Worm (Caenorhabditis elegans): ENCODE results near the gene ceh-87.
"Not testable (repeated sequence)": the region's sequence is repeated elsewhere in the genome, so short reads cannot be mapped to it uniquely, and the experiment has no call there.

Gene ceh-87

DNA sequence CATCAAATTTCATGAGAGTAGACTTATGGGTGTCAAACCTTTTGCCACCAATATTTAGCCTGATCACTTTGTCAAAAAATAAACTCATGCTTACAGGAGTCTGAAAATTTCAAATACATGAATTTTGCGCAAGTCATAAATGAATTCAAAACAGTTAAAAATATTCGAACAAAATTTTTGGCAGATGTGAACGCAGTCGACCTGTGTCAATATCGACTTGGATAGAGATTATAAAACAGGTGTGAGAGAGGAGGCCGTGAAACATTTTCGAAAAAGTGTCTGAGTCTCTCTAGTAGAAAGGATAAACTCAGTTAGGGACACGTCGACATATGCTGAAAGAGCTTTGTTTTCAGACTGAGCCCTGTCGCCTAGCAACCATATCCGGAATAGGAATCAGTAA is 37.4 kb downstream of the ceh-87 start, which contains the start of gene F22E5.12:
TSS of gene F22E5.12 (minus strand) at position 101 of the 400 bp plus-strand sequence.
- not testable (repeated sequence) for TF ChIP-seq ztf-29, tab-1, flt-1 (GFP tag; IDR thresholded peaks at IDR 0.05)

DNA sequence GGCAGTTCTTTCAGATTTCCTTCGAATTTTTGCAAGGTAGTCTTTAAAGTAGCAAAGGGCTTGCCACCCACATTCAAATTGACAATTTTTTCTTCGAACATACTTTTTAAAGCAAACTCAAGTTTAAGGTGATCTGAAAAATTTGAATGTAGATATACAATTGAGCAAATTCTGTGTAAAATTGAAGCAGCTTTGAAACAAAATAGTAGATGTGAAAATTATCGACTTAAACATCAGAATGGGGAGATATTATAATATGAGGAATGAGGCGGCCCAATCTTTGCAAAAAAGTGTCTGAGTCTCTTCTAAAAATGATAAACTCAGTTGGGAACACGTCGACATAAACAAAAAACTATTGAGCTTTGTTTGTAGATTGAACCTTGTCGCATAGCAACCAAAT is 39.6 kb downstream of the ceh-87 start, which contains the start of gene F22E5.11:
TSS of gene F22E5.11 (minus strand) at position 101 of the 400 bp plus-strand sequence.
- TF ChIP-seq tab-1 (GFP tag; IDR thresholded peaks at IDR 0.05) (no peak), ztf-23 (GFP tag; IDR thresholded peaks at IDR 0.05) (no peak), cog-1 (tag; optimal IDR thresholded peaks at IDR 0.05) (no peak), T22C8.4 (GFP tag; IDR thresholded peaks at IDR 0.05) (no peak), flt-1 (GFP tag; IDR thresholded peaks at IDR 0.05) (no peak), med-1 (GFP tag; optimal IDR thresholded peaks at IDR 0.05; ENCODE audit: insufficient read depth) (no peak), klf-2 (GFP tag; conservative IDR thresholded peaks at IDR 0.05) (no peak), ztf-29 (GFP tag; IDR thresholded peaks at IDR 0.05) (no peak), ref-1 (GFP tag; conservative IDR thresholded peaks at IDR 0.05) (no peak)

DNA sequence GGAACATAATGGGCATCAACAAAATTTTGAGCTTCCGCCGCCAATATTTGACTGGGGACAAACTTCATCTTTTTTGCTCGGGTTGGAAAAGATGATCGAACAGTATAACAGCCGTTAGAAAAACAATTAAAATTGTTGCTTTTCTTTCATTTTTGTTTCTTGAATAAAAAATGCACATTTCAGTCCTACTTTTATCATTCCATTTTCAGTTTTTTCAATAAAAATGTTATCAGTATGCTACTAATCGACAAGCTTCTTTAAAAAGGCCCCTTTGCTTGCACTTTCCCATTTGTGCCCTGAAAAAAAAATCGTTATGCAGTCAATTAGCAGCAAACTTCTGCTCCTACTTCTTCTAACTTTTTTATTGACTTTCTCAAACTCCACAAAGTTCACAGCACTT is 42.3 kb downstream of the ceh-87 start, which contains the start of gene F22E5.7:
TSS of gene F22E5.7 (plus strand) at position 301 of the 400 bp plus-strand sequence.
- TF ChIP-seq tab-1 (GFP tag; IDR thresholded peaks at IDR 0.05) (no peak), klf-2 (GFP tag; conservative IDR thresholded peaks at IDR 0.05) (no peak), flt-1 (GFP tag; IDR thresholded peaks at IDR 0.05) (no peak), T22C8.4 (GFP tag; IDR thresholded peaks at IDR 0.05) (no peak), med-1 (GFP tag; optimal IDR thresholded peaks at IDR 0.05; ENCODE audit: insufficient read depth) (no peak), ztf-23 (GFP tag; IDR thresholded peaks at IDR 0.05) (no peak), ref-1 (GFP tag; conservative IDR thresholded peaks at IDR 0.05) (no peak), cog-1 (tag; optimal IDR thresholded peaks at IDR 0.05) (no peak), ztf-29 (GFP tag; IDR thresholded peaks at IDR 0.05) (no peak)

DNA sequence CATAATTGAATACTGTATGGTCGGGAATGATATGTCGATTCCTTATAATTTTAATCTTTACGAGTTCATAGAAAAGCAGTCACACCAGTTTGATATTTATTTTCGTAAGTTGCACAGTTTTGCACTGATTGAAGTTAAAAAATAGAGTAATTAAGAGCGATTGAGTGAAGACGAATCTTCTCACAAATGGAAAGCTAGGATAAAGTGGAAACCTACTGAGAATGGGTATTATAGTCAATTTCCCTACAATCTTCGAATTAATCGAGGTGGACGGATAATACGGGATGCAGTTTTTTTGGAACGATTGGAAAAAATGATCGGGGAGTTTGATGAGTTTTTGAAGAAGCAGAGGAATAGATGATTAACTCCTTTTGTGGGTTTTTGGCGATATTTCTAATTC is 43.1 kb downstream of the ceh-87 start, which contains the start of gene F22E5.23:
TSS of gene F22E5.23 (plus strand) at position 301 of the 400 bp plus-strand sequence.
- TF ChIP-seq med-1 (GFP tag; optimal IDR thresholded peaks at IDR 0.05; ENCODE audit: insufficient read depth) (no peak), cog-1 (tag; optimal IDR thresholded peaks at IDR 0.05) (no peak)

DNA sequence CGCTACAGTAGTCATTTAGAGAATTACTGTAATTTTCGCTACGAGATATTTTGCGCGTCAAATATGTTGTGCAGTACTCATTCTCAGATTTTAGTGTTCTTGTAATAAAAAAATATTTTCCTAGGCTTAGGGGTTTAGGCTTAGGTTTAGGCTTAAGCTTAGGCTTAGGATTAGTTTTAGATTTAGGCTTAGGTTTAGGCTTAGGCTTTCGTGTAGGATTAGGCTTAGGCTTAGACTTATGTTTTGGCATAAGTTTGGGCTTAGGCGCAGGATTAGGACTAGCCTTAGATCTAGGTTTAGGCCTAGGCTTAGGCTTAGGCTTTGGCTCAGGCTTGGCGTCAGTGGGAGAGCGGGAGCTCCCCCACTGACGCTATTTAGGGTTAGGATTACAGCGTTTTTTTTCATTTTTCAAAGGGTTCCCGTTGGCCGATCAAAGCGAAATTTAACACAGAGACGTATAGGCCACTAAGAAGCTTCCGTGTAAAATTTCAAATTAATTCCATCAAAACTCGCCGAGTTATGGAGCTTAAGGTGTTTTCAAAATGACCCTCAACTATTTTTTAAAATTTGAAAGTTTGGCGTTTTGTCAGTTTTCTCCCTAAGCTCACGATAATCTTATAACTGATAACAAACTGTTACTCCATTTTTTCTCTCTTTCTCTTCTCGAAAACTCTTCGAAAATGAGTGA is 44.6 kb downstream of the ceh-87 start, which contains the start of gene F22E5.8:
TSS of gene F22E5.8 (plus strand) at position 638 of the 688 bp plus-strand sequence.
- TF ChIP-seq T22C8.4 (GFP tag; IDR thresholded peaks at IDR 0.05); ztf-29 (GFP tag; IDR thresholded peaks at IDR 0.05); klf-2 (GFP tag; conservative IDR thresholded peaks at IDR 0.05): not testable (repeated sequence)

DNA sequence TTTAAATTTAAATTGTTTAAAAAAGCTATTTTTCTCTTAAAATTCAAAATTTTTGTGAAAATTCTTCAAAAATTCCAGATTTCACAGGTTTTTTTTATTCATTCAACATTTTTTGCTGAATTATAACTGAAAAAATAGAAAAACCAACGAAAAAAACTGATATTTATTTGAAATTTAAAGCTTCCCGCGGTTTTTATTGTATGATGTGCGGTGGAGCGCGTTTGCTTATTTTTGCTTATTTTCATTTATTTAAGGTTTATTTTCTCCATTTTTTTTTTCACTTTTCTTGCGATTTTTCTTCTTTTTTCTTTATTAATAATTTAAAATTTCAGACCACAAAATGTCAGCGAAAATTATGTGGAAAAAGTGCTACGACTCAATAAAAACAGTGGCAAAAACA is 46.0 kb downstream of the ceh-87 start, which contains the start of gene F22E5.9:
TSS of gene F22E5.9 (plus strand) at position 327 of the 400 bp plus-strand sequence.
- no peak for TF ChIP-seq tab-1 (GFP tag; IDR thresholded peaks at IDR 0.05)
- no peak for TF ChIP-seq cog-1 (tag; optimal IDR thresholded peaks at IDR 0.05)
- TF ChIP-seq ref-1 (GFP tag; conservative IDR thresholded peaks at IDR 0.05): no peak
- TF ChIP-seq med-1 (GFP tag; optimal IDR thresholded peaks at IDR 0.05; ENCODE audit: insufficient read depth): no peak
- no peak for TF ChIP-seq T22C8.4 (GFP tag; IDR thresholded peaks at IDR 0.05)
- no peak for TF ChIP-seq ztf-23 (GFP tag; IDR thresholded peaks at IDR 0.05)
- no peak for TF ChIP-seq ztf-29 (GFP tag; IDR thresholded peaks at IDR 0.05)
- no peak for TF ChIP-seq flt-1 (GFP tag; IDR thresholded peaks at IDR 0.05)

DNA sequence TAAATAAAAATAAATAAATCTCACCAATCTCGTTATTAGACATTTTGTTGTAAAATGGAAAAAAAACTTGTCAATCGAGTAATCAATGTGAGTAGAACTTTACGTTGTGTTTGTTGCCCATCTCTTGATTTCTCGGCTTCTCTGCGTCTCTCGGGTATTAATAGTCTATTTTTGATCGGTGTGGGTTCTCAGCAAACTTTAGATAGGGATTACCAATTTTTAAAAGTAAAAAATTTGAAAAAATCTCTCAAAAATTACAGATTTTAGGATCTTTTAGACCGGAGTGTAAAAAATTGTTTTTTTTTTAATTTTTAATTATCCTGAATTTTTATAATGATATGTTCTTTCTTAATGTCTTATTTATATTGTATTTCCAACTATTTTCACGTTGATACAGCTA is 46.7 kb downstream of the ceh-87 start, which contains the start of gene F22E5.21:
TSS of gene F22E5.21 (minus strand) at position 101 of the 400 bp plus-strand sequence.
- no peak for TF ChIP-seq klf-2 (GFP tag; conservative IDR thresholded peaks at IDR 0.05)
- no peak for TF ChIP-seq flt-1 (GFP tag; IDR thresholded peaks at IDR 0.05)
- no peak for TF ChIP-seq ztf-29 (GFP tag; IDR thresholded peaks at IDR 0.05)
- TF ChIP-seq ztf-23 (GFP tag; IDR thresholded peaks at IDR 0.05): no peak
- TF ChIP-seq T22C8.4 (GFP tag; IDR thresholded peaks at IDR 0.05): no peak
- TF ChIP-seq tab-1 (GFP tag; IDR thresholded peaks at IDR 0.05): no peak
- TF ChIP-seq med-1 (GFP tag; optimal IDR thresholded peaks at IDR 0.05; ENCODE audit: insufficient read depth): no peak
- TF ChIP-seq ref-1 (GFP tag; conservative IDR thresholded peaks at IDR 0.05): no peak
- TF ChIP-seq cog-1 (tag; optimal IDR thresholded peaks at IDR 0.05): no peak

All from whole organism, midembryonic.